Worm (Caenorhabditis elegans) whole organism, L3 larva: Measurements from ENCODE around the gene C06H5.11.
A peak's percentile ranks its signal among the peaks of the same experiment; 100 is the strongest.
"Not testable (repeated sequence)": the region's sequence is repeated elsewhere in the genome, so short reads cannot be mapped to it uniquely, and the experiment has no call there.

Source experiments
- ceh-28 ChIP-seq: fragments of 150-350 bp; optimal IDR thresholded peaks from 2 replicates; lab custom pipeline; 2014; ENCODE audit warnings: missing biosample characterization, missing genetic modification reagents, missing genetic modification characterization
- ceh-82 ChIP-seq: fragments of 150-350 bp; optimal IDR thresholded peaks from 2 replicates; lab custom pipeline; 2014; ENCODE audit warnings: missing biosample characterization, missing genetic modification characterization
- ceh-9 ChIP-seq: sonication (generic microtip); optimal IDR thresholded peaks from 2 replicates; lab custom pipeline; 2018; ENCODE audit warnings: missing biosample characterization, missing genetic modification characterization
- daf-12 ChIP-seq: fragments of 150-350 bp; optimal IDR thresholded peaks from 2 replicates; lab custom pipeline; 2014; ENCODE audit warnings: missing biosample characterization, missing genetic modification reagents, missing genetic modification characterization
- egl-27 ChIP-seq: sonication (generic microtip); optimal IDR thresholded peaks from 4 replicates; lab custom pipeline; 2017; ENCODE audit warnings: missing biosample characterization, missing genetic modification reagents, missing genetic modification characterization
- egl-5 ChIP-seq: fragments of 150-350 bp; optimal IDR thresholded peaks from 2 replicates; lab custom pipeline; 2017; ENCODE audit warnings: missing biosample characterization, missing genetic modification reagents, missing genetic modification characterization, inconsistent platforms
- elt-2 ChIP-seq: sonication (generic microtip); optimal IDR thresholded peaks from 2 replicates; lab custom pipeline; 2016; ENCODE audit warnings: missing genetic modification reagents, mild to moderate bottlenecking, missing genetic modification characterization, missing compliant biosample characterization
- elt-3 ChIP-seq, 3 experiments: fragments of 150-350 bp in 1 of 3; sonication (generic microtip) in 2 of 3; optimal IDR thresholded peaks; 2 replicates in 2 of 3; 4 replicates in 1 of 3; lab custom pipeline; 2014 to 2017; ENCODE audit warnings: missing biosample characterization in 3 of 3, missing genetic modification characterization in 3 of 3
- eor-1 ChIP-seq, 2 experiments: fragments of 150-350 bp; optimal IDR thresholded peaks; 2 replicates each; lab custom pipeline; 2014 to 2018; ENCODE audit warnings: missing biosample characterization in 2 of 2, missing genetic modification characterization in 2 of 2
- fkh-10 ChIP-seq: sonication (generic microtip); optimal IDR thresholded peaks from 2 replicates; lab custom pipeline; 2017; ENCODE audit warnings: missing biosample characterization, missing genetic modification reagents, missing genetic modification characterization
- fkh-2 ChIP-seq: fragments of 150-350 bp; optimal IDR thresholded peaks from 2 replicates; lab custom pipeline; 2014; ENCODE audit warnings: missing biosample characterization, missing genetic modification reagents, missing genetic modification characterization
- fos-1 ChIP-seq: fragments of 150-350 bp; optimal IDR thresholded peaks from 2 replicates; lab custom pipeline; 2014; ENCODE audit warnings: missing biosample characterization, missing genetic modification characterization
- hmg-11 ChIP-seq: sonication (generic microtip); optimal IDR thresholded peaks from 2 replicates; lab custom pipeline; 2016; ENCODE audit warnings: missing genetic modification characterization, missing compliant biosample characterization
- jun-1 ChIP-seq: fragments of 150-350 bp; optimal IDR thresholded peaks from 2 replicates; lab custom pipeline; 2014; ENCODE audit warnings: missing biosample characterization, missing genetic modification reagents, missing genetic modification characterization
- lin-15B ChIP-seq: fragments of 150-350 bp; optimal IDR thresholded peaks from 2 replicates; lab custom pipeline; 2014; ENCODE audit warnings: missing biosample characterization, missing genetic modification characterization
- lsy-12 ChIP-seq: sonication (generic microtip); optimal IDR thresholded peaks from 2 replicates; lab custom pipeline; 2016; ENCODE audit warnings: mild to moderate bottlenecking, missing genetic modification characterization, missing compliant biosample characterization
- nfya-1 ChIP-seq: sonication (generic microtip); optimal IDR thresholded peaks from 2 replicates; lab custom pipeline; 2017; ENCODE audit warnings: missing genetic modification characterization, mild to moderate bottlenecking, missing compliant biosample characterization, antibody characterized with exemption, moderate library complexity; ENCODE audit not compliant: insufficient read depth
- nhr-12 ChIP-seq: fragments of 150-350 bp; optimal IDR thresholded peaks from 2 replicates; lab custom pipeline; 2014; ENCODE audit warnings: missing biosample characterization, missing genetic modification characterization
- nhr-23 ChIP-seq: fragments of 150-350 bp; optimal IDR thresholded peaks from 2 replicates; lab custom pipeline; 2014; ENCODE audit warnings: missing biosample characterization, missing genetic modification reagents, missing genetic modification characterization
- nhr-28 ChIP-seq: fragments of 150-350 bp; optimal IDR thresholded peaks from 2 replicates; lab custom pipeline; 2014; ENCODE audit warnings: missing biosample characterization, missing genetic modification characterization
- nhr-77 ChIP-seq: fragments of 150-350 bp; optimal IDR thresholded peaks from 2 replicates; lab custom pipeline; 2014; ENCODE audit warnings: missing biosample characterization, missing genetic modification characterization
- pha-4 ChIP-seq: fragments of 150-350 bp; optimal IDR thresholded peaks from 2 replicates; lab custom pipeline; 2014; ENCODE audit warnings: missing biosample characterization, missing genetic modification reagents, missing genetic modification characterization
- pqm-1 ChIP-seq: fragments of 150-350 bp; optimal IDR thresholded peaks from 2 replicates; lab custom pipeline; 2017; ENCODE audit warnings: missing biosample characterization, missing genetic modification characterization, inconsistent platforms
- snpc-4 ChIP-seq: fragments of 150-350 bp; optimal IDR thresholded peaks from 2 replicates; lab custom pipeline; 2014; ENCODE audit warnings: missing biosample characterization, missing genetic modification characterization
- tbx-2 ChIP-seq: sonication (generic microtip); optimal IDR thresholded peaks from 2 replicates; lab custom pipeline; 2016; ENCODE audit warnings: mild to moderate bottlenecking, missing genetic modification characterization, missing compliant biosample characterization
- unc-39 ChIP-seq: sonication (generic microtip); optimal IDR thresholded peaks from 4 replicates; lab custom pipeline; 2017; ENCODE audit warnings: missing biosample characterization, missing genetic modification characterization
- ztf-11 ChIP-seq: fragments of 150-350 bp; optimal IDR thresholded peaks from 2 replicates; lab custom pipeline; 2014; ENCODE audit warnings: missing biosample characterization, missing genetic modification characterization

Gene C06H5.11

ce11 chrV:17903829-17904228 is 10.0 kb upstream of the C06H5.11 start, which contains the start of gene C06H5.14:
Gene C06H5.14, plus strand, starts transcription at chrV:17904129.
- TF ChIP-seq lsy-12, fos-1, egl-27 (tag; lab: Kevin White, UChicago): not testable (repeated sequence)

DNA sequence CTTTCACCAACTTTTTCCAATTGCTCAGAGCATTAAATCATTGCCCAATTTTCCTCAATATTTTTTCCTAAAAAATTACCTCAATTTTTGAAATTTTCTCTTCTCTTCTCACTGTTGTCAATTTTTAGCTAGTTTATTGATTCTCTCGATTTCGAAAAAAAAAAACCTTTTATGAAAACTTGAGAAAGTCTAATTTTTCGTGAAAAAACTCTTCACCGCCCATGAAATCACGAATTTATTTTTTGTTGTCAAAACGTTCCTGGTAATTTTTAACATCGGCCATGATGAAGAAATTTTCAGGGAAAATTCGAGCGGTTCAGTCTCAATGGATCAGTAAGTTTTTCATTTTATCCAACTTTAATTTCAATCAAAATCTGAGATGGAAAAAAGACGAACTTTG is 5.6 kb upstream of the C06H5.11 start, which contains the start of gene fbxa-157:
Gene fbxa-157 (plus strand): TSS at position 301 of the 400 bp plus-strand sequence.
- TF ChIP-seq jun-1 (tag; lab: Kevin White, UChicago) (no peak), eor-1 (tag; optimal IDR thresholded peaks at IDR 0.05; lab: Kevin White, UChicago) (no peak)

- not testable (repeated sequence) for TF ChIP-seq pha-4 (tag; lab: Kevin White, UChicago); snpc-4 (tag; lab: Kevin White, UChicago); hmg-11
- TF ChIP-seq, all 47 proteins: peak for 0; not testable (repeated sequence) for 47
Observed at ce11 chrV:17897646-17898045, 3.8 kb upstream of the C06H5.11 start, which contains the start of gene C06H5.13. Gene C06H5.13, minus strand, starts transcription at chrV:17897746.

DNA sequence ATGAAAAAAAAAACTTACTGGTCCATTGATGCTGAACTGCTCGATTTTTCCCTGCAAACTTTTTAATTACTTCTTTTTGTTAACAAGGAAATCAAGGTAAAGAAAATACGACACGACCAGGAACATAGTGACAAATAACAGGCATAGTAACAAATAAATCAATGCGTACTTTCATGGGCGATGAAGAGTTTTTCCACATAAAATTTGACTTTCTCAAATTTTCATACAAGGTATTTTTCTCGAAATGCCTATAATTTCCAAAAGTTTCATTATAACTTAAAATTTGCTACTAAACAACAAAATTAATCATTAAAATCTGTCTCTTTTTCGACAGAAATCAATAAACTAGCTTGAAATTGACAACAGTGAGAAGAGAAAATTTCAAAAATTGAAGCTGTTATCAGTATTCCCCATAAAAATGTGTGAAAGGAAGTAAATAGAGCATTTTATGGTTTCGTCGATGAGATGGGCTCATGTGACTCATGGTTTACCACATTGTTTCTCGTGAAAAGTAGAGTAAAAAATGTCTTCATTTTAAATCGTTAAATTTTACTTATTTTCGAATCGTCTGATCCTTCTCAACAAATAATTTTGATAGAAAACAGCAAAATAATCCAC is 3.0 kb upstream of the C06H5.11 start, which contains the start of gene fbxa-156:
Gene fbxa-156 (minus strand): TSS at position 51 of the 618 bp plus-strand sequence.
- TF ChIP-seq jun-1 (tag; lab: Kevin White, UChicago) (no peak), ceh-82 (tag; lab: Kevin White, UChicago) (no peak), pha-4 (tag; lab: Kevin White, UChicago) (peak; percentile 44), eor-1 (tag; optimal IDR thresholded peaks at IDR 0.05; lab: Kevin White, UChicago) (no peak), fkh-10 (GFP tag; lab: Kevin White, UChicago) (no peak), tbx-2 (tag; lab: Kevin White, UChicago) (no peak), elt-2 (tag; lab: Kevin White, UChicago) (peak; percentile 67)

DNA sequence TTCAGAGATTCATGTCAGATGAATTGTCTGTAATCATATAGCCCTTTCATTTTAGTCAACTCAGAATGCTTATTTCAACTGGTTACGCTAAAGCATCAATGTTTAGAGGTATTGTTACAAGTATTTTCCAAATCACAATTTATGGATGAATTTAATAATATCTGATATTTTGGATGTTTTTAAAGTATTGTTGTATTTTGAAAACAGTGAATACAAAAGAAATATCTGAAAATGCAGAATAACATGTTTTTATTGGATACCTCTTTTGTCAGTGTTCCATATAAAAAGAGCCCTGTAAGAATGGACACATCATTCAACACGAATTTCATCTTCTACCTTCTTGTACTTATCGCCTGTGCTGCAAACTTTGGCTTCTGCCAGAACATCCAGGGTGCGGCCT is 626 bp upstream of the C06H5.11 start, which contains the start of gene C06H5.12:
Gene C06H5.12 (plus strand): TSS at position 301 of the 400 bp plus-strand sequence.
- not testable (repeated sequence) for TF ChIP-seq ceh-9, nhr-77, pqm-1 (tag; lab: Kevin White, UChicago)

DNA sequence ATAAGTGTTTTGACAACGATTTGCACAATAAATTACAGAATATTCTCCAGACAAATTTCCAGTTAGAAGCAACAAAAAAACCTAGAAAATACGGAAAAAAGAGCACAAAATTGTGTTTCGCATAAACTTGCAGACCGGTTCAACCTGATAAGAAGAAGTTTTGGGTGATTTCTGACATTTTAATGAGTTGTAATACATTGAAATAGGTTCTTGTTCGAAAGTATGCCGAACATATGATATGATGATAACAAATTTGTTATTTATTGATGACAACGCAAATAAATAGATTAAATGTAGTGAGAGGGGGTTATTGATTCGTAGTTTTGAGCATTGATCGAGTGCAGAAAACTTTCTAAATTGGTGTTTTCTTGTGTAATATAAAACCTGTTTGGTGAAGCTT is 2.5 kb downstream of the C06H5.11 start:
- TF ChIP-seq nhr-77 (tag; lab: Kevin White, UChicago): no peak
- peak; percentile 41 for TF ChIP-seq pqm-1 (tag; lab: Kevin White, UChicago)
- TF ChIP-seq daf-12 (tag; lab: Kevin White, UChicago): no peak
- no peak for TF ChIP-seq egl-27 (tag; lab: Kevin White, UChicago)
- peak; percentile 75 for TF ChIP-seq elt-2 (tag; lab: Kevin White, UChicago)
- peak; percentile 20 for TF ChIP-seq pha-4 (tag; lab: Kevin White, UChicago)
- peak; percentile 20 for TF ChIP-seq ceh-28 (tag; lab: Kevin White, UChicago)
- TF ChIP-seq, all 47 proteins: peak for 4

DNA sequence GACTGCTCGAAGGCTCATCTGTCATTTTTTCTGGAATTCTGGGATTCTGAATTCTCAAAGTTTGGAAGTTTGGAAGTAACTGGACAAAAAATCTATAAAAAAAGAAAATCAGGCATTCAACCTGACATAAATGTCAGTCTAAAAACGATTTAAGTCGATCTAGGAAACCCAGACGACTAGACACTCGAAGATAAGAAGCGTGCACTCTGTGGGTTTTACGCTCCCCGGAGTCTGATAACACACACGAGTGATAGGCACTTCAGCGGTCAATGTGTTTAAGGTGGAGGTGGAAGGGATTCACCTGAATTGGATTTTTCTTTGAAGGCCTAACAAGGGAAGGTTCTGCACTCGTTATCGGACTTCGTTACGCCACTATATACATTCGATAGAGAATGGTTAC is 4.9 kb downstream of the C06H5.11 start, which contains the start of gene C06H5.6:
Gene C06H5.6 (minus strand): TSS at position 46 of the 400 bp plus-strand sequence.
- TF ChIP-seq elt-2 (tag; lab: Kevin White, UChicago) (peak; percentile 73), ztf-11 (tag; lab: Kevin White, UChicago) (no peak), nhr-23 (tag; lab: Kevin White, UChicago) (no peak), eor-1 (tag; optimal IDR thresholded peaks at IDR 0.05; lab: Kevin White, UChicago) (no peak), nhr-12 (no peak), nhr-28 (tag; lab: Kevin White, UChicago) (no peak), elt-3 (tag; optimal IDR thresholded peaks at IDR 0.05; lab: Kevin White, UChicago) (no peak), pqm-1 (tag; lab: Kevin White, UChicago) (peak; percentile 16), egl-27 (tag; lab: Kevin White, UChicago) (no peak), egl-5 (tag; lab: Kevin White, UChicago) (no peak), nfya-1 (tag; lab: Kevin White, UChicago) (no peak), ceh-82 (tag; lab: Kevin White, UChicago) (no peak), lin-15B (no peak), fkh-2 (tag; lab: Kevin White, UChicago) (no peak), unc-39 (tag; lab: Kevin White, UChicago) (no peak), jun-1 (tag; lab: Kevin White, UChicago) (no peak)
